Fruit fly (Drosophila melanogaster) whole organism, pupa: ENCODE data around the gene Alg10.

Experiments
- CG10348 ChIP-seq: fragments of 200-800 bp; sonication (Bioruptor generic); IDR thresholded peaks from 2 replicates; pipeline ENCODE4 v1.3.6; 2022; ENCODE audit warnings: missing biosample characterization, missing genetic modification characterization
- CG12605 ChIP-seq: fragments of 200-800 bp; sonication (Bioruptor generic); IDR thresholded peaks from 2 replicates; pipeline ENCODE4 v1.3.6; 2022; ENCODE audit warnings: missing biosample characterization, missing genetic modification characterization
- CG13204 ChIP-seq: fragments of 200-800 bp; sonication (Bioruptor generic); optimal IDR thresholded peaks from 2 replicates; lab custom pipeline; 2018; ENCODE audit warnings: missing biosample characterization, mild to moderate bottlenecking, missing genetic modification characterization, moderate library complexity
- CG14655 ChIP-seq: fragments of 200-800 bp; sonication (Bioruptor generic); optimal IDR thresholded peaks from 3 replicates; lab custom pipeline; 2017; ENCODE audit warnings: mild to moderate bottlenecking, missing biosample characterization, missing genetic modification reagents, missing genetic modification characterization
- CG15710 ChIP-seq: fragments of 200-800 bp; sonication (Bioruptor generic); optimal IDR thresholded peaks from 2 replicates; lab custom pipeline; 2018; ENCODE audit warnings: missing biosample characterization, mild to moderate bottlenecking, missing genetic modification characterization, moderate library complexity
- CG17806 ChIP-seq: fragments of 200-800 bp; sonication (Bioruptor generic); optimal IDR thresholded peaks from 2 replicates; lab custom pipeline; 2018; ENCODE audit warnings: missing biosample characterization, mild to moderate bottlenecking, missing genetic modification characterization, moderate library complexity
- CG32121 ChIP-seq: fragments of 200-800 bp; sonication (Bioruptor generic); IDR thresholded peaks from 2 replicates; pipeline ENCODE4 v1.3.6; 2022; ENCODE audit warnings: missing biosample characterization, missing genetic modification characterization
- CG34367 ChIP-seq: fragments of 200-800 bp; sonication (Bioruptor generic); optimal IDR thresholded peaks from 2 replicates; lab custom pipeline; 2018; ENCODE audit warnings: missing biosample characterization, mild to moderate bottlenecking, missing genetic modification characterization
- CG4496 ChIP-seq: fragments of 200-800 bp; sonication (Bioruptor generic); IDR thresholded peaks from 3 replicates; pipeline ENCODE4 v1.3.6; 2022; ENCODE audit warnings: missing biosample characterization, missing genetic modification characterization
- CG8159 ChIP-seq: fragments of 200-800 bp; sonication (Bioruptor generic); optimal IDR thresholded peaks from 3 replicates; lab custom pipeline; 2018; ENCODE audit warnings: missing biosample characterization, mild to moderate bottlenecking, missing genetic modification characterization, moderate library complexity
- CG8301 ChIP-seq: fragments of 200-800 bp; sonication (Bioruptor generic); optimal IDR thresholded peaks from 2 replicates; lab custom pipeline; 2018; ENCODE audit warnings: missing biosample characterization, mild to moderate bottlenecking, missing genetic modification characterization
- CG9948 ChIP-seq: fragments of 200-800 bp; sonication (Bioruptor generic); optimal IDR thresholded peaks from 2 replicates; lab custom pipeline; 2018; ENCODE audit warnings: missing biosample characterization, mild to moderate bottlenecking, missing genetic modification characterization, moderate library complexity
- D1 ChIP-seq: fragments of 200-800 bp; sonication (Bioruptor generic); optimal IDR thresholded peaks from 2 replicates; lab custom pipeline; 2018; ENCODE audit warnings: missing biosample characterization, mild to moderate bottlenecking, missing genetic modification characterization, moderate library complexity
- EcR ChIP-seq: fragments of 200-800 bp; sonication (Bioruptor generic); optimal IDR thresholded peaks from 3 replicates; lab custom pipeline; 2019; ENCODE audit warnings: missing biosample characterization, missing genetic modification characterization, mild to moderate bottlenecking, moderate library complexity, missing genetic modification reagents
- Ets98B ChIP-seq: fragments of 200-800 bp; sonication (Bioruptor generic); IDR thresholded peaks from 2 replicates; pipeline ENCODE4 v1.3.6; 2022; ENCODE audit warnings: missing biosample characterization, missing genetic modification characterization
- Pif1A ChIP-seq: fragments of 200-800 bp; sonication (Bioruptor generic); optimal IDR thresholded peaks from 3 replicates; lab custom pipeline; 2016; ENCODE audit warnings: missing biosample characterization, missing genetic modification characterization
- Pif1B ChIP-seq: fragments of 200-800 bp; sonication (Bioruptor generic); optimal IDR thresholded peaks from 3 replicates; lab custom pipeline; 2016; ENCODE audit warnings: missing biosample characterization, missing genetic modification characterization
- Snoo ChIP-seq: fragments of 200-800 bp; sonication (Bioruptor generic); optimal IDR thresholded peaks from 3 replicates; lab custom pipeline; 2017; ENCODE audit warnings: missing biosample characterization, mild to moderate bottlenecking, missing genetic modification characterization, inconsistent platforms
- fd96Ca ChIP-seq: fragments of 200-800 bp; sonication (Bioruptor generic); IDR thresholded peaks from 3 replicates; pipeline ENCODE4 v1.3.6; 2022; ENCODE audit warnings: missing biosample characterization, missing genetic modification characterization
- gl ChIP-seq: fragments of 200-800 bp; sonication (Bioruptor generic); optimal IDR thresholded peaks from 2 replicates; lab custom pipeline; 2018; ENCODE audit warnings: missing biosample characterization, mild to moderate bottlenecking, missing genetic modification characterization
- rn ChIP-seq: fragments of 200-800 bp; sonication (Bioruptor generic); IDR thresholded peaks from 2 replicates; pipeline ENCODE4 v1.3.6; 2022; ENCODE audit warnings: missing biosample characterization, missing genetic modification characterization

The Alg10 gene

DNA sequence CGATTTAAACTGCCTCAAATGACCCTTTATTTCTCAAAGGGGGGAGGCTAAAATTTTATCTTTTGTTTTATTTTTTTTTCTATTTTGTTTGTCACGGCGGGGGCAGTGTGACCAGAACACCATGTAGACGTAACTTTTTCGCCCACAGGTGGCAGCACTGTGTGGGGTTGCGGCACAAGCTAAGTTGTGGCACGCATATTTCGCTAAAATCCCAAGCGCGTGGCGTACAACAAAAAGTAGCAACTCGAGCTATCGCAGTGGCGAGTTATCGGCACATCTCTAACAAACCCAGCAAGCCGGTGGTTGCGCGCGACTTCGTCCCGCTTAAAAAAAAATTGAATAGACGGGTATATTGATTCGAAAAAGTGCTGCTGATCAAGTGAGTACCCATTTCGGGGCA lies 41.7 kb upstream of the Alg10 start, which contains the start of the genes Ufd1 and NaPi-III:
Gene Ufd1 (minus strand): TSS at position 129 of the 400 bp plus-strand sequence.
Gene NaPi-III (plus strand): TSS at position 261 of the 400 bp plus-strand sequence.
- peak; percentile 76 for TF ChIP-seq Ets98B (GFP tag; lab: Robert Waterston, UW)
- peak; percentile 76 for TF ChIP-seq CG4496
- peak; percentile 69 for TF ChIP-seq CG32121 (GFP tag; lab: Robert Waterston, UW)
- TF ChIP-seq CG10348 = no peak
- no peak for TF ChIP-seq Pif1B
- peak; percentile 1 for TF ChIP-seq Pif1A (GFP tag; lab: Kevin White, UChicago)
- no peak for TF ChIP-seq CG12605 (GFP tag; lab: Robert Waterston, UW)
- no peak for TF ChIP-seq CG13204 (GFP tag; lab: Kevin White, UChicago)
- 0 out of 2 replicates have a peak, but pooled peaks have one; percentile 23 for TF ChIP-seq rn (GFP tag; lab: Robert Waterston, UW)
- TF ChIP-seq fd96Ca (GFP tag; lab: Robert Waterston, UW) = 0 out of 3 replicates have a peak, but pooled peaks have one; percentile 24
- peak; percentile 31 for TF ChIP-seq CG15710 (tag; lab: Kevin White, UChicago)
- peak; percentile 43 for TF ChIP-seq Snoo (tag; lab: Kevin White, UChicago)
- no peak for TF ChIP-seq CG9948 (tag; lab: Kevin White, UChicago)
- TF ChIP-seq EcR = no peak
- TF ChIP-seq, all 21 proteins: peak for 8

DNA sequence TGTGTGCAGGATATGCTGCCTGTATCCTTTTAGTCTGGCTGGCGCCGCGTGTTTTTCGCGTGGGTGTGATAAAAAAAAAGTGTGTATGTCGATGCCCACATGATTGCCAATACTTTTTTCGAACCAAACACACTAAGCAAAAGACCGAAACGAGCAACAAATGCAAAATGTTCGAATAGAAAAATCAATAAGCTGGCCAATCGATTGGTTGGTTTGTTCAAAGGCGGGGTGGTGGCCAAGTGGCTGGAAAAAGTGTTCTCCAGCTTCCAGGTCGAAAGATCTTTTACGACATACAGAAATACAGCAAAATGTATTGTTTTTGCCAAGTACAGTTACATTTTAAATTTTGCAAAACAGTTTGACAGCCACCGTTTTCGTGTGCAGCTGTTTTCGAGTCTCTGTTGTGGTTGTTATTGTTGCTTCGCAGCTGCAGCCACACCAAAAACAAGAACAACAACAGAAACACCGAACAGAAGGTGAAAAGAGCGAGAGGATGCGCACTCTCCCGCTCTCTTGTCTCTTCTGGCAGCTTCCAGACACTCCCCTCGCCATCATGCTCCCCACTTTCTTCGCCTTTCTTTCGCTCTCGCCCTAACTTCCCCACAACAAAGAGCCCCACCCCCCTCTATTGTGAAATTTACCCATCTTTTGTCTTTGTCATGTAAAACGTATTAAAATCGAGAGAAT lies 41.0 kb upstream of the Alg10 start:
- TF ChIP-seq CG4496 (0 out of 3 replicates have a peak, but pooled peaks have one; percentile 11), CG8159 (no peak)

DNA sequence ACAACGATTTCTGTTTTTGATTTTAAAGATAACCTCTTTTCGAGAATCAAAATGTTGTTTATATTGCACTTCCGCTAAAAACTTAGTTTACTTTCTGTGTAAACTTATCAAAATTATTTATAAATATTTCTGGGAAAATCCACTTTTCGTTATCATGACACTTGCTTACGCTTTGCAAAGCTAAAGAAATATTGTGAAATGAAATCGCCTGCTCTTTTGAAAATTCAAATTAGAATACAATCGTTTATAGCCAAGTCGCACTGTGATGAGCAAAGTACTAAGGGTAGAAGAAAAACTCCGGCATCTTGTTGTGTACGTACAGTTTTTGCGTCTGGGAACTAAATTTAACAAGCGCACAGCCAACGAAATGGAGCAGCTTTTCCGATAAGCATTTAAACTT lies 40.3 kb upstream of the Alg10 start:
- TF ChIP-seq D1 (tag; lab: Kevin White, UChicago) = no peak
- no peak for TF ChIP-seq gl (tag; lab: Kevin White, UChicago)
- TF ChIP-seq CG14655 = peak; percentile 47
- TF ChIP-seq, all 21 proteins: peak for 1

DNA sequence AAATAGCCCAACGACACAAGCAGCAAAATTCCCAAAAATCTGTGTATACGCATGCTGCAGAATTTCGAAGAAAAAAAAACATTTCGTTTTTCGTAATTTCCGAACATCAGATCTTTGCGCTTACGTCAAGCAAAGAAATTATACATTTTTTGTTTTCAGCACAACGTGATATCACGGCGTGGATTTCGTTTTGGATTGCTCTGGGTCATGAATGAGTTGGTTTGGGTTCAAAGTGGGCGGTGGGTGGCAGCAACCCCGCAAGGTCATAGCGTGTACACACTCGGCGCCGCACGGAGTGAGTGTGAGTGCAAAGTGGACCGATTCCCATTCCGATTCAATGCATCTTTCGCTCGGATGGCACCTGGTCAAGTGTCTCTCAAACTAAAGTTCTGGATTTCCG lies 39.9 kb upstream of the Alg10 start:
- no peak for TF ChIP-seq CG8301 (tag; lab: Kevin White, UChicago)
- TF ChIP-seq EcR = no peak
- no peak for TF ChIP-seq Pif1B
- TF ChIP-seq CG17806 = no peak
- TF ChIP-seq CG9948 (tag; lab: Kevin White, UChicago) = no peak
- no peak for TF ChIP-seq gl (tag; lab: Kevin White, UChicago)
- no peak for TF ChIP-seq Ets98B (GFP tag; lab: Robert Waterston, UW)
- TF ChIP-seq CG14655 = no peak
- no peak for TF ChIP-seq CG15710 (tag; lab: Kevin White, UChicago)
- TF ChIP-seq D1 (tag; lab: Kevin White, UChicago) = no peak

DNA sequence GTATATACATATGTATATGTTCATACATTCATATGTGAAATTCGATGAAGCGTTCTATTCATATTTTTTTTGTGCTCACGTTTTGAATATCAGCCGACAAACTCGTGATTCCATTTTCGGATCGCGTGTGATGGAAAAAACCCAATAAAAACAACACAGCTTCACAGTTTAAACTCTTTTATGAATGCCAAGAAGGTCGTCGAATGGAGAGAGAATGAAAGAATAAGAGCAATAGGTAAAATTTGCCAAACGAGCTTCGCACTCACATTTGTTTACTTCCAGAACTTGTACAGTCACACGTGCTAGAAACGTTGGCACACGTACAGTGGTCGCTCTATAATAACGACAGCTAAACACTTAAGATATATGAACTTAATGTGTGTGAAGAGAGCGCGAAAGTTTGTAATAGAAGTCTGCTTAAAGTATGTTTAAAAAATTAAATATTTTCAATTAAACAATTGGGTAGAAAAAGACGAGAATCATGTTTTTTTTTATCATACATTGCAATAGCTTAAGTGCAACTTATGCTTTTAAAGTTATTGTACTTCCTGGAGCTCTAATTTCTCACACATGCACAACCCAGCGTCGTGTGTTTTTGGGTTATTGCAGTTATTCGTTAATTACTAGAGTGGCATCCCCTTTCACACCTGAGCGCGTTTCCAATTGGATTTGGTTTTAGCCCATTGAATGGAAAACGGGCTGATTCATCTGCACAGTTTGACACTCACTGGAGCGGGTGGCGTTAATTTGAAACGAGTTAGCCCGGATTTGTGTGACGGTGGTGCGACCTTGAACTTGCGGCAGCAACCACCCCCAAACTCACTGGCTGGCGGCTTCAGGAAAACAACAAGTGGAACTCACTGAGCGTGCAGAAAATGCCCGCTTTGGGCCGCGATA lies 38.9 kb upstream of the Alg10 start:
- TF ChIP-seq Ets98B (GFP tag; lab: Robert Waterston, UW) (no peak), Pif1A (GFP tag; lab: Kevin White, UChicago) (no peak), CG34367 (tag; lab: Kevin White, UChicago) (no peak), CG17806 (no peak), CG8301 (tag; lab: Kevin White, UChicago) (no peak), gl (tag; lab: Kevin White, UChicago) (no peak), CG10348 (no peak), rn (GFP tag; lab: Robert Waterston, UW) (no peak), CG32121 (GFP tag; lab: Robert Waterston, UW) (no peak), CG4496 (no peak), fd96Ca (GFP tag; lab: Robert Waterston, UW) (no peak), D1 (tag; lab: Kevin White, UChicago) (no peak), CG15710 (tag; lab: Kevin White, UChicago) (no peak), CG9948 (tag; lab: Kevin White, UChicago) (no peak), CG12605 (GFP tag; lab: Robert Waterston, UW) (no peak), Snoo (tag; lab: Kevin White, UChicago) (no peak), CG13204 (GFP tag; lab: Kevin White, UChicago) (no peak), CG8159 (no peak)

DNA sequence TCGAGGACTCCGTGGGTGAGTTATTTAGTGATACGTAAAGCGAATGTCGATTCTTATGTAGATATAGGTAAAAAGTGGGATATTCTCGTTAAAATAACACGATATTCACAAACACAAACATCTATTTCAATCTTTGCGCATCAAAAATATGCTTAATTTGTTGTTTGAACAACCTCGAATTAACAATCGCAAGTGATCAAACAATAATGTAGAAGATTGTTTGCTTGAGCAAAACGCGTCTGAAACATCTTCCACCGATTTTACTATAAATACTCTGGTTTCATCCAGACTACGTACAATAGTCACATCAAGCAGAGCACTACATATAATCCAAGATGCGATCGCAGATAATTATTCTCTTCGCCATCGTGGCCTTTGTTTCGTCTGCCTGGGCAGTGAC lies 34.2 kb upstream of the Alg10 start, which contains the start of gene nol:
Gene nol (plus strand): TSS at position 301 of the 400 bp plus-strand sequence.
- TF ChIP-seq fd96Ca (GFP tag; lab: Robert Waterston, UW) = no peak
- TF ChIP-seq D1 (tag; lab: Kevin White, UChicago) = no peak
- no peak for TF ChIP-seq Ets98B (GFP tag; lab: Robert Waterston, UW)
- TF ChIP-seq CG34367 (tag; lab: Kevin White, UChicago) = no peak
- no peak for TF ChIP-seq gl (tag; lab: Kevin White, UChicago)
- TF ChIP-seq EcR = no peak
- TF ChIP-seq Pif1B = no peak
- no peak for TF ChIP-seq Pif1A (GFP tag; lab: Kevin White, UChicago)
- no peak for TF ChIP-seq CG32121 (GFP tag; lab: Robert Waterston, UW)
- no peak for TF ChIP-seq CG8159
